ENCODE assay signal across 4 worm cellular contexts in genomic region chrII:8126132-8126531, ce11.
A peak's percentile ranks its signal among the peaks of the same experiment; 100 is the strongest.
TF ChIP-seq lines count a peak whose summit lies in the region.

No protein-coding gene starts in this region.

TF ChIP-seq in whole organism, L1 larva, 84 proteins besides CTCF, POLR2A, EP300 and RAD21 (continued from another document and continues in another):
- TF ChIP-seq elt-2 (tag; optimal IDR thresholded peaks at IDR 0.05; lab: Kevin White, UChicago) (no peak), isw-1 (GFP tag; IDR thresholded peaks at IDR 0.05; lab: Robert Waterston, UW) (no peak), ztf-11 (tag; optimal IDR thresholded peaks at IDR 0.05; lab: Kevin White, UChicago) (peak in 1 of 2 experiments; percentile 12), nhr-71 (tag; optimal IDR thresholded peaks at IDR 0.05; lab: Kevin White, UChicago) (peak; percentile 64), lin-13 (GFP tag; optimal IDR thresholded peaks at IDR 0.05; lab: Kevin White, UChicago) (no peak), ceh-82 (tag; optimal IDR thresholded peaks at IDR 0.05; lab: Kevin White, UChicago) (peak; percentile 29 to 77 (median 63)), efl-3 (GFP tag; optimal IDR thresholded peaks at IDR 0.05; lab: Kevin White, UChicago) (no peak), unc-62 (GFP tag; optimal IDR thresholded peaks at IDR 0.05; lab: Kevin White, UChicago) (no peak), elt-3 (tag; optimal IDR thresholded peaks at IDR 0.05; lab: Kevin White, UChicago) (no peak), mef-2 (tag; optimal IDR thresholded peaks at IDR 0.05; lab: Kevin White, UChicago) (no peak), zag-1 (tag; optimal IDR thresholded peaks at IDR 0.05; lab: Kevin White, UChicago) (no peak), jun-1 (tag; optimal IDR thresholded peaks at IDR 0.05; lab: Kevin White, UChicago) (peak; percentile 1), unc-30 (tag; optimal IDR thresholded peaks at IDR 0.05; lab: Kevin White, UChicago) (no peak), fos-1 (tag; optimal IDR thresholded peaks at IDR 0.05; lab: Kevin White, UChicago) (peak; percentile 31), nhr-85 (tag; lab: Kevin White, UChicago) (no peak), unc-98 (GFP tag; IDR thresholded peaks at IDR 0.05; lab: Robert Waterston, UW) (no peak), vab-15 (tag; optimal IDR thresholded peaks at IDR 0.05; lab: Kevin White, UChicago) (no peak), mep-1 (tag; optimal IDR thresholded peaks at IDR 0.05; lab: Kevin White, UChicago) (peak; percentile 57), pqm-1 (tag; optimal IDR thresholded peaks at IDR 0.05; lab: Kevin White, UChicago) (no peak), F16B12.6 (tag; optimal IDR thresholded peaks at IDR 0.05; lab: Kevin White, UChicago) (peak; percentile 37), aly-2 (tag; optimal IDR thresholded peaks at IDR 0.05; lab: Kevin White, UChicago) (no peak), skn-1 (tag; optimal IDR thresholded peaks at IDR 0.05; lab: Kevin White, UChicago) (peak; percentile 34), sptf-1 (tag; optimal IDR thresholded peaks at IDR 0.05; lab: Kevin White, UChicago) (no peak), Y116A8C.19 (tag; optimal IDR thresholded peaks at IDR 0.05; lab: Kevin White, UChicago; ENCODE audit: borderline replicate concordance) (no peak), efl-1 (optimal IDR thresholded peaks at IDR 0.05; lab: Kevin White, UChicago) (peak in 1 of 2 experiments; percentile 8), efl-1 (GFP tag; optimal IDR thresholded peaks at IDR 0.05 in 1 of 2; lab: Kevin White, UChicago) (peak in 1 of 2 experiments; percentile 0), lin-35 (GFP tag; optimal IDR thresholded peaks at IDR 0.05; lab: Kevin White, UChicago) (peak; percentile 40 to 41), dsc-1 (tag; optimal IDR thresholded peaks at IDR 0.05; lab: Kevin White, UChicago) (peak; percentile 38), hlh-4 (tag; optimal IDR thresholded peaks at IDR 0.05; lab: Kevin White, UChicago) (no peak), nhr-28 (tag; optimal IDR thresholded peaks at IDR 0.05; lab: Kevin White, UChicago) (no peak), ets-5 (GFP tag; IDR thresholded peaks at IDR 0.05; lab: Robert Waterston, UW) (no peak), nhr-237 (tag; optimal IDR thresholded peaks at IDR 0.05; lab: Kevin White, UChicago) (no peak), egl-27 (tag; optimal IDR thresholded peaks at IDR 0.05; lab: Kevin White, UChicago) (peak in 1 of 2 experiments; percentile 14), zip-4 (GFP tag; optimal IDR thresholded peaks at IDR 0.05; lab: Kevin White, UChicago) (no peak)

TF ChIP-seq in whole organism, L2 larva, 48 proteins besides CTCF, POLR2A, EP300 and RAD21 (continued from another document and continues in another):
- TF ChIP-seq peb-1 (tag; optimal IDR thresholded peaks at IDR 0.05; lab: Kevin White, UChicago) (no peak), nhr-77 (tag; optimal IDR thresholded peaks at IDR 0.05; lab: Kevin White, UChicago) (no peak), skn-1 (tag; optimal IDR thresholded peaks at IDR 0.05; lab: Kevin White, UChicago) (no peak), ceh-16 (tag; optimal IDR thresholded peaks at IDR 0.05; lab: Kevin White, UChicago) (no peak), sma-3 (GFP tag; optimal IDR thresholded peaks at IDR 0.05; lab: Kevin White, UChicago) (no peak), alr-1 (tag; optimal IDR thresholded peaks at IDR 0.05; lab: Kevin White, UChicago) (no peak), elt-3 (tag; optimal IDR thresholded peaks at IDR 0.05; lab: Kevin White, UChicago) (no peak), lin-13 (GFP tag; optimal IDR thresholded peaks at IDR 0.05; lab: Kevin White, UChicago) (peak; percentile 18), nhr-129 (tag; optimal IDR thresholded peaks at IDR 0.05; lab: Kevin White, UChicago) (peak; percentile 45), crh-2 (tag; optimal IDR thresholded peaks at IDR 0.05; lab: Kevin White, UChicago) (peak; percentile 89), egl-27 (tag; optimal IDR thresholded peaks at IDR 0.05; lab: Kevin White, UChicago) (no peak), mab-5 (tag; optimal IDR thresholded peaks at IDR 0.05; lab: Kevin White, UChicago) (peak; percentile 28), gmeb-1 (tag; optimal IDR thresholded peaks at IDR 0.05; lab: Kevin White, UChicago) (no peak), unc-39 (tag; optimal IDR thresholded peaks at IDR 0.05; lab: Kevin White, UChicago) (no peak), ztf-11 (tag; optimal IDR thresholded peaks at IDR 0.05; lab: Kevin White, UChicago) (no peak), ZK546.5 (tag; optimal IDR thresholded peaks at IDR 0.05; lab: Kevin White, UChicago) (no peak), C34F6.9 (tag; optimal IDR thresholded peaks at IDR 0.05; lab: Kevin White, UChicago) (peak; percentile 55), nhr-237 (tag; optimal IDR thresholded peaks at IDR 0.05; lab: Kevin White, UChicago) (no peak), elt-1 (tag; optimal IDR thresholded peaks at IDR 0.05; lab: Kevin White, UChicago) (no peak), ztf-4 (tag; optimal IDR thresholded peaks at IDR 0.05; lab: Kevin White, UChicago) (no peak), ceh-82 (tag; optimal IDR thresholded peaks at IDR 0.05; lab: Kevin White, UChicago) (no peak), R02D3.7 (tag; optimal IDR thresholded peaks at IDR 0.05; lab: Kevin White, UChicago) (no peak), snpc-4 (tag; optimal IDR thresholded peaks at IDR 0.05; lab: Kevin White, UChicago) (no peak), aly-2 (tag; optimal IDR thresholded peaks at IDR 0.05; lab: Kevin White, UChicago) (no peak), nhr-21 (tag; optimal IDR thresholded peaks at IDR 0.05; lab: Kevin White, UChicago) (peak; percentile 8), fos-1 (tag; optimal IDR thresholded peaks at IDR 0.05; lab: Kevin White, UChicago) (peak; percentile 70), mdl-1 (tag; optimal IDR thresholded peaks at IDR 0.05; lab: Kevin White, UChicago) (peak; percentile 39 to 54), zag-1 (tag; optimal IDR thresholded peaks at IDR 0.05; lab: Kevin White, UChicago) (peak; percentile 55), nhr-25 (tag; optimal IDR thresholded peaks at IDR 0.05; lab: Kevin White, UChicago) (peak; percentile 22), F13H6.1 (tag; optimal IDR thresholded peaks at IDR 0.05; lab: Kevin White, UChicago) (peak; percentile 31), nhr-12 (tag; optimal IDR thresholded peaks at IDR 0.05; lab: Kevin White, UChicago) (no peak), Y55F3AM.14 (GFP tag; optimal IDR thresholded peaks at IDR 0.05; lab: Kevin White, UChicago) (peak; percentile 6), sma-9 (GFP tag; optimal IDR thresholded peaks at IDR 0.05; lab: Kevin White, UChicago) (peak; percentile 36), sma-9 (tag; optimal IDR thresholded peaks at IDR 0.05; lab: Kevin White, UChicago) (no peak), lin-39 (tag; optimal IDR thresholded peaks at IDR 0.05; lab: Kevin White, UChicago) (no peak), lsy-2 (tag; optimal IDR thresholded peaks at IDR 0.05; lab: Kevin White, UChicago) (peak in 1 of 2 experiments; percentile 69)

TF ChIP-seq in whole organism, L3 larva, 47 proteins besides CTCF, POLR2A, EP300 and RAD21 (continued from another document):
- TF ChIP-seq mml-1 (tag; optimal IDR thresholded peaks at IDR 0.05; lab: Kevin White, UChicago) (no peak), ceh-28 (tag; optimal IDR thresholded peaks at IDR 0.05; lab: Kevin White, UChicago) (peak; percentile 61), fos-1 (tag; optimal IDR thresholded peaks at IDR 0.05; lab: Kevin White, UChicago) (no peak), pqm-1 (tag; optimal IDR thresholded peaks at IDR 0.05; lab: Kevin White, UChicago) (no peak), elt-2 (tag; optimal IDR thresholded peaks at IDR 0.05; lab: Kevin White, UChicago) (peak; percentile 31), snpc-4 (tag; optimal IDR thresholded peaks at IDR 0.05; lab: Kevin White, UChicago) (peak; percentile 63), zag-1 (tag; optimal IDR thresholded peaks at IDR 0.05; lab: Kevin White, UChicago) (no peak), ZK546.5 (tag; optimal IDR thresholded peaks at IDR 0.05; lab: Kevin White, UChicago) (no peak), ama-1 (optimal IDR thresholded peaks at IDR 0.05; lab: Kevin White, UChicago) (peak; percentile 13), nhr-23 (tag; optimal IDR thresholded peaks at IDR 0.05; lab: Kevin White, UChicago) (no peak), aly-2 (tag; optimal IDR thresholded peaks at IDR 0.05; lab: Kevin White, UChicago) (no peak), unc-39 (tag; optimal IDR thresholded peaks at IDR 0.05; lab: Kevin White, UChicago) (no peak), nhr-43 (tag; optimal IDR thresholded peaks at IDR 0.05; lab: Kevin White, UChicago; ENCODE audit: poor library complexity, severe bottlenecking) (no peak), fkh-10 (GFP tag; optimal IDR thresholded peaks at IDR 0.05; lab: Kevin White, UChicago) (peak; percentile 30), ztf-11 (tag; optimal IDR thresholded peaks at IDR 0.05; lab: Kevin White, UChicago) (no peak), lsy-12 (tag; optimal IDR thresholded peaks at IDR 0.05; lab: Kevin White, UChicago) (peak; percentile 7), elt-3 (tag; optimal IDR thresholded peaks at IDR 0.05; lab: Kevin White, UChicago) (no peak), R02D3.7 (tag; optimal IDR thresholded peaks at IDR 0.05; lab: Kevin White, UChicago) (no peak), nhr-28 (tag; optimal IDR thresholded peaks at IDR 0.05; lab: Kevin White, UChicago) (no peak), lin-39 (tag; optimal IDR thresholded peaks at IDR 0.05; lab: Kevin White, UChicago) (peak; percentile 88), lin-15B (tag; optimal IDR thresholded peaks at IDR 0.05; lab: Kevin White, UChicago) (peak; percentile 20), ceh-9 (tag; optimal IDR thresholded peaks at IDR 0.05; lab: Kevin White, UChicago) (no peak), nhr-25 (tag; optimal IDR thresholded peaks at IDR 0.05; lab: Kevin White, UChicago) (no peak), ceh-16 (tag; optimal IDR thresholded peaks at IDR 0.05; lab: Kevin White, UChicago) (no peak), mdl-1 (tag; optimal IDR thresholded peaks at IDR 0.05; lab: Kevin White, UChicago) (peak; percentile 9), nfya-1 (tag; optimal IDR thresholded peaks at IDR 0.05; lab: Kevin White, UChicago; ENCODE audit: insufficient read depth) (peak; percentile 83), unc-62 (GFP tag; optimal IDR thresholded peaks at IDR 0.05; lab: Kevin White, UChicago) (peak; percentile 31), jun-1 (tag; optimal IDR thresholded peaks at IDR 0.05; lab: Kevin White, UChicago) (no peak), ztf-4 (tag; optimal IDR thresholded peaks at IDR 0.05; lab: Kevin White, UChicago) (no peak), hmg-11 (tag; optimal IDR thresholded peaks at IDR 0.05; lab: Kevin White, UChicago) (no peak), fkh-2 (tag; optimal IDR thresholded peaks at IDR 0.05; lab: Kevin White, UChicago) (no peak), egl-27 (tag; optimal IDR thresholded peaks at IDR 0.05; lab: Kevin White, UChicago) (no peak), nhr-11 (tag; optimal IDR thresholded peaks at IDR 0.05; lab: Kevin White, UChicago) (no peak), skn-1 (tag; optimal IDR thresholded peaks at IDR 0.05; lab: Kevin White, UChicago) (no peak)

TF ChIP-seq in whole organism, L4 larva, 104 proteins besides CTCF, POLR2A, EP300 and RAD21 (continued from another document and continues in another):
- TF ChIP-seq unc-39 (tag; optimal IDR thresholded peaks at IDR 0.05; lab: Kevin White, UChicago) (no peak), dmd-9 (GFP tag; IDR thresholded peaks at IDR 0.05; lab: Robert Waterston, UW) (no peak), ces-1 (GFP tag; optimal IDR thresholded peaks at IDR 0.05; lab: Kevin White, UChicago) (no peak), ztf-11 (tag; optimal IDR thresholded peaks at IDR 0.05; lab: Kevin White, UChicago) (no peak), duxl-1 (tag; optimal IDR thresholded peaks at IDR 0.05; lab: Kevin White, UChicago; ENCODE audit: poor library complexity) (no peak), ama-1 (optimal IDR thresholded peaks at IDR 0.05; lab: Kevin White, UChicago) (no peak), daf-16 (GFP tag; optimal IDR thresholded peaks at IDR 0.05; lab: Kevin White, UChicago) (no peak), daf-16 (tag; optimal IDR thresholded peaks at IDR 0.05; lab: Kevin White, UChicago) (peak; percentile 25), nhr-76 (tag; optimal IDR thresholded peaks at IDR 0.05; lab: Kevin White, UChicago) (no peak), dmd-6 (GFP tag; IDR thresholded peaks at IDR 0.05; lab: Robert Waterston, UW) (peak; percentile 59; the same call in 1 of the 2 replicates), rbr-2 (tag; optimal IDR thresholded peaks at IDR 0.05; lab: Kevin White, UChicago) (peak; percentile 60), snpc-4 (tag; optimal IDR thresholded peaks at IDR 0.05; lab: Kevin White, UChicago) (no peak), fos-1 (tag; optimal IDR thresholded peaks at IDR 0.05; lab: Kevin White, UChicago) (no peak), ztf-7 (tag; optimal IDR thresholded peaks at IDR 0.05; lab: Kevin White, UChicago) (no peak), pqm-1 (tag; optimal IDR thresholded peaks at IDR 0.05; lab: Kevin White, UChicago) (no peak), egl-43 (GFP tag; IDR thresholded peaks at IDR 0.05; lab: Robert Waterston, UW) (peak; percentile 60), Y105C5A.15 (GFP tag; IDR thresholded peaks at IDR 0.05; lab: Robert Waterston, UW) (no peak), mxl-2 (GFP tag; conservative IDR thresholded peaks at IDR 0.05; lab: Robert Waterston, UW) (no peak), nhr-6 (tag; optimal IDR thresholded peaks at IDR 0.05; lab: Kevin White, UChicago) (peak; percentile 9), mes-2 (tag; optimal IDR thresholded peaks at IDR 0.05; lab: Kevin White, UChicago; ENCODE audit: poor library complexity, severe bottlenecking) (peak; percentile 60), mxl-3 (GFP tag; optimal IDR thresholded peaks at IDR 0.05; lab: Kevin White, UChicago) (peak; percentile 64), cey-2 (tag; optimal IDR thresholded peaks at IDR 0.05; lab: Kevin White, UChicago; ENCODE audit: borderline replicate concordance, insufficient read depth) (no peak), snpc-1.2 (GFP tag; IDR thresholded peaks at IDR 0.05; lab: Robert Waterston, UW) (no peak), aha-1 (tag; lab: Kevin White, UChicago) (peak; percentile 82), lin-15B (tag; optimal IDR thresholded peaks at IDR 0.05; lab: Kevin White, UChicago) (no peak), nhr-28 (tag; optimal IDR thresholded peaks at IDR 0.05; lab: Kevin White, UChicago) (peak; percentile 58), hif-1 (tag; optimal IDR thresholded peaks at IDR 0.05; lab: Kevin White, UChicago) (peak in 1 of 2 experiments; percentile 55), ceh-20 (GFP tag; IDR thresholded peaks at IDR 0.05; lab: Robert Waterston, UW) (0 out of 2 replicates have a peak, but pooled peaks have one; percentile 29), hlh-30 (tag; optimal IDR thresholded peaks at IDR 0.05; lab: Kevin White, UChicago; ENCODE audit: insufficient read depth) (peak; percentile 59), dmd-8 (GFP tag; IDR thresholded peaks at IDR 0.05; lab: Robert Waterston, UW) (no peak), egl-27 (tag; optimal IDR thresholded peaks at IDR 0.05; lab: Kevin White, UChicago) (no peak), set-16 (GFP tag; IDR thresholded peaks at IDR 0.05; lab: Robert Waterston, UW) (no peak), ceh-62 (tag; optimal IDR thresholded peaks at IDR 0.05; lab: Kevin White, UChicago) (no peak), tra-1 (GFP tag; IDR thresholded peaks at IDR 0.05; lab: Robert Waterston, UW) (no peak), aly-2 (tag; optimal IDR thresholded peaks at IDR 0.05; lab: Kevin White, UChicago) (no peak), mep-1 (tag; optimal IDR thresholded peaks at IDR 0.05; lab: Kevin White, UChicago) (peak; percentile 64), mdl-1 (tag; optimal IDR thresholded peaks at IDR 0.05; lab: Kevin White, UChicago) (peak; percentile 22 to 77), ZK546.5 (tag; optimal IDR thresholded peaks at IDR 0.05; lab: Kevin White, UChicago) (no peak), fkh-10 (GFP tag; optimal IDR thresholded peaks at IDR 0.05; lab: Kevin White, UChicago) (peak; percentile 20), hmg-1.1 (GFP tag; IDR thresholded peaks at IDR 0.05; lab: Robert Waterston, UW) (peak; percentile 76), vab-7 (GFP tag; IDR thresholded peaks at IDR 0.05; lab: Robert Waterston, UW) (peak; percentile 41; the same call in 1 of the 2 replicates), lin-38 (GFP tag; IDR thresholded peaks at IDR 0.05; lab: Robert Waterston, UW) (peak; percentile 54), ceh-44 (GFP tag; IDR thresholded peaks at IDR 0.05; lab: Robert Waterston, UW) (no peak), nhr-42 (GFP tag; IDR thresholded peaks at IDR 0.05; lab: Robert Waterston, UW) (no peak), sdz-12 (GFP tag; optimal IDR thresholded peaks at IDR 0.05; lab: Kevin White, UChicago) (no peak), pha-4 (GFP tag; IDR thresholded peaks at IDR 0.05; lab: Robert Waterston, UW) (0 out of 2 replicates have a peak, but pooled peaks have one; percentile 42), pha-4 (tag; optimal IDR thresholded peaks at IDR 0.05; lab: Kevin White, UChicago) (no peak)
